Worm (Caenorhabditis elegans): Measurements from ENCODE around the gene T10F2.5.
A peak's percentile ranks its signal among the peaks of the same experiment; 100 is the strongest.

Gene T10F2.5

DNA sequence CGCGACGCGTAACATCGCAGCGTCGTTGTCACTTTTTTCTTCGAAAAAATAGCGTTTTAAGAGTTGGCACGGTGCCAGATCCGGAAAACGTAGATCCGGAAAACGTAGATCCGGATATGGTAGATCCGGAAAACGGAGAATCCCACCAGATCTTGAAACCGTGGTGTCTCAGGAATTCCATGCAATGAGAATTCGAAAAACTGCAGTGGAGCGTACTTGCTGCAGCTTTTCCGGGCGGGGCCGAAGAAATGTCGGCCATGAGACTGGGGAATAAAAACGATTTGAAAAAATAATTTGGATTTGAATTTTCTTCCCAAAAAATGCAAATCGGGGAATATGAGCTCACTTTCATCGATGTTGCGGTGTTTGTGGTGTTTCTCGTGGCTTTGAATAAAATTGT is 13.1 kb upstream of the T10F2.5 start, which contains the start of gene K10D2.5 (continued):
- TF ChIP-seq tbx-2 (tag; optimal IDR thresholded peaks at IDR 0.05) (peak; percentile 99), ztf-16 (tag; optimal IDR thresholded peaks at IDR 0.05) (peak; percentile 92), hlh-6 (tag; optimal IDR thresholded peaks at IDR 0.05) (peak; percentile 89), elt-4 (tag; optimal IDR thresholded peaks at IDR 0.05) (peak; percentile 91), elt-2 (tag; optimal IDR thresholded peaks at IDR 0.05) (peak; percentile 84), npax-4 (tag; optimal IDR thresholded peaks at IDR 0.05) (no peak), pha-4 (tag; optimal IDR thresholded peaks at IDR 0.05) (no peak), nfya-1 (tag; optimal IDR thresholded peaks at IDR 0.05) (peak; percentile 78), syd-9 (tag; optimal IDR thresholded peaks at IDR 0.05) (peak; percentile 82), sdc-2 (tag; optimal IDR thresholded peaks at IDR 0.05) (peak; percentile 79), pag-3 (tag; optimal IDR thresholded peaks at IDR 0.05; ENCODE audit: borderline replicate concordance) (peak; percentile 78), ceh-45 (GFP tag; IDR thresholded peaks at IDR 0.05) (0 out of 2 replicates have a peak, but pooled peaks have one; percentile 16), unc-55 (GFP tag; optimal IDR thresholded peaks at IDR 0.05) (no peak), ceh-14 (tag; optimal IDR thresholded peaks at IDR 0.05) (peak; percentile 95), ceh-22 (tag; optimal IDR thresholded peaks at IDR 0.05) (no peak), ceh-24 (tag; optimal IDR thresholded peaks at IDR 0.05) (no peak), fkh-10 (GFP tag; optimal IDR thresholded peaks at IDR 0.05) (no peak), pat-9 (tag; optimal IDR thresholded peaks at IDR 0.05) (peak; percentile 15), F13H6.1 (tag; optimal IDR thresholded peaks at IDR 0.05) (peak; percentile 91), rnt-1 (tag; optimal IDR thresholded peaks at IDR 0.05) (peak; percentile 99), hlh-30 (tag; optimal IDR thresholded peaks at IDR 0.05; ENCODE audit: insufficient read depth) (peak; percentile 23), pha-2 (tag; optimal IDR thresholded peaks at IDR 0.05) (no peak), fkh-6 (tag; optimal IDR thresholded peaks at IDR 0.05) (peak; percentile 85)

DNA sequence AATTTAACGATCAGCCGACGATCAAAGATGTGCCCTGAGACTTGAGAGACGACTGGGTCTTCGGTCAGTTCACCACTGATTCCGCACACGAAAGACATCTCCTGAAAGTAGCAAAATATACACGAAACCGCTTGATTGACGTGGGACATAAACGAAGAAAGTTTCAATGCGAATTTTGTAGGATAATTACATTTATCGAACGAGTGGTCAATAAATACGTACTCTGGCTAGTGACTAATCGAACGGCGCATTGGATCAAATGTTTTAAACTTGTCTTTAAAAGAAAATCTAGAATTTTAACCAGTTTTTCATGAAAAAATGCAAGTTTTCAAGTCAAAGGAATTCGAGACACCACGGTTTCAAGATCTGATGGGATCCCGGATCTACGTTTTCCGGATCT is 12.5 kb upstream of the T10F2.5 start, which contains the start of gene prp-19:
Gene prp-19 (minus strand): TSS at position 101 of the 400 bp plus-strand sequence.
- TF ChIP-seq hlh-6 (tag; optimal IDR thresholded peaks at IDR 0.05): no peak

DNA sequence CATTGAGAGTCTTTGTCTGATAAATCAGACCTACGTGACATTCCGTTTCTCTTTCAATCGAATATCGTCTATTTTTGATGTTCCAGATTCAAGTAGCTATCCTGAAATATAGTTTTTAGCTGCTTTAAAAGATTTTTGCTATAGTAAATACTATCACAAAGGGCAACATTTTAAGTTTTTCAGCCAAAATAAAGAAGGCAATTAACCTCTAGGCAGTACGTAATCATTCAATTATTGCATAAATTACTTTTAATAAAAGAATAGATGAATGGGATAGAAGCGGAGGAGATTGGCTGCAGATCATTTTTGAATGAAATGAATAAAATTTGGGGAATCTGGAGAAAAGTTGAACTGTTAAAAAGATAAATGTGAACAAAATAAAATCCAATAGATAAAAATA is 10.3 kb upstream of the T10F2.5 start, which contains the start of gene ulp-1:
Gene ulp-1 (minus strand): TSS at position 101 of the 400 bp plus-strand sequence.
- no peak for TF ChIP-seq ceh-24 (tag; optimal IDR thresholded peaks at IDR 0.05)
- TF ChIP-seq ceh-31 (tag; optimal IDR thresholded peaks at IDR 0.05): no peak

DNA sequence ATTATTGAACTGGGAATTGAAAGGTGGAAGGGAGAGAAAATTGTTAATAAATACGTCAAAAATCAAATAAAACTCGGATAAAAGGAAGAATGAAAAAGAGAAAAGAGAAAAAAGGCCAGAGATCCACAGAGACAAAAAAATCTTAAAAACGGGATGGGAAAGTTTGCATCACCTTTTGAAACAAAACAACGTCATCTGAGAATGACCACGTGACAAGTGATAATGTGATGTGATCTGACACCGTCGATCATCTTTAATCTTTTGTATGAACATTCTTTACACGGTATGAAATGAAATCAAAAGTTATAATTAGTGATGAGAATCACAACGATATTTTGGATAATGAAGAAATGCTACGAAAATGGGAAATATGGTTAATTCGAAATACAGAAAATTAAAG is 6.3 kb upstream of the T10F2.5 start:
- TF ChIP-seq ceh-14 (tag; optimal IDR thresholded peaks at IDR 0.05) (no peak), pros-1 (tag; optimal IDR thresholded peaks at IDR 0.05) (no peak), ceh-22 (tag; optimal IDR thresholded peaks at IDR 0.05) (no peak), ceh-6 (GFP tag; optimal IDR thresholded peaks at IDR 0.05) (no peak), nfya-1 (tag; optimal IDR thresholded peaks at IDR 0.05) (no peak), hlh-6 (tag; optimal IDR thresholded peaks at IDR 0.05) (no peak), ceh-31 (tag; optimal IDR thresholded peaks at IDR 0.05) (no peak), C38D4.7 (GFP tag; optimal IDR thresholded peaks at IDR 0.05) (no peak), ttx-3 (tag; optimal IDR thresholded peaks at IDR 0.05) (no peak)

DNA sequence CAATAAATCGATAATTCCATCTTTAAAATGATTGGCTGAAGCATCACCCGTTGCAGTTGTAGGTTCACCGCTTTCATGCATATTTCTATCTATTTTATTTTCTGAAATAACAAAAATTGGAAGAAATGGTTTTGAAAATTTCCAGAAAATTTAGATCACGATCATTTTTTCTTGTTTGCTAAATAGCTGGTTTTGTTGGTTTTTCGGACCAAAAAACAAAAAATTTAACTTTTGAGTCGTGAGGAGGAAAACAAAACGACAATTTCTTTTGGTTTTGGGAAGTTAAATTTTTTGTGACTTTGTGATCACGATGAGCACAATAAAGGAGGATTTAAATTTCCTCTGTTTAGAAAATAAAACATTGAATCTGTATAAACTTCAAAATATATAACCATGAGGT is 5.8 kb upstream of the T10F2.5 start, which contains the start of gene T10F2.2:
Gene T10F2.2 (minus strand): TSS at position 101 of the 400 bp plus-strand sequence.
- TF ChIP-seq lim-6 (tag; optimal IDR thresholded peaks at IDR 0.05) (no peak), dve-1 (tag; optimal IDR thresholded peaks at IDR 0.05) (no peak), pax-1 (tag; optimal IDR thresholded peaks at IDR 0.05) (no peak), che-1 (tag; optimal IDR thresholded peaks at IDR 0.05) (no peak), sox-2 (GFP tag; IDR thresholded peaks at IDR 0.05) (no peak), fkh-6 (tag; optimal IDR thresholded peaks at IDR 0.05) (no peak), fkh-10 (GFP tag; optimal IDR thresholded peaks at IDR 0.05) (no peak), unc-3 (GFP tag; conservative IDR thresholded peaks at IDR 0.05) (no peak), unc-3 (tag; optimal IDR thresholded peaks at IDR 0.05) (no peak), tbx-2 (tag; optimal IDR thresholded peaks at IDR 0.05) (no peak), mec-3 (tag; optimal IDR thresholded peaks at IDR 0.05; ENCODE audit: borderline replicate concordance) (no peak), odd-2 (tag; optimal IDR thresholded peaks at IDR 0.05) (no peak), nhr-11 (tag; optimal IDR thresholded peaks at IDR 0.05) (no peak)

Data from whole organism, late embryonic.